Fruit fly (Drosophila melanogaster) whole organism, embryonic: Measurements from ENCODE around the gene tweek.

ENCODE experiments used
- Nf-YA ChIP-seq: fragments of 200-800 bp; sonication (Bioruptor generic); IDR thresholded peaks from 2 replicates; pipeline ENCODE4 v1.3.6; 2022; ENCODE audit warnings: missing biosample characterization, missing genetic modification characterization
- zen2 ChIP-seq: fragments of 200-800 bp; sonication (Bioruptor generic); IDR thresholded peaks from 3 replicates; pipeline ENCODE4 v1.3.6; 2022; ENCODE audit warnings: missing biosample characterization, missing genetic modification characterization; ENCODE audit not compliant: partially characterized antibody

dm6 chr2L:16839665-16840064 lies 48.6 kb upstream of the tweek start:
- TF ChIP-seq zen2 (GFP tag; lab: Robert Waterston, UW) = no peak
- no peak for TF ChIP-seq Nf-YA (GFP tag; lab: Robert Waterston, UW)
